Worm (Caenorhabditis elegans) whole organism, L1 larva: ENCODE data around the gene T04F3.5.

Experiments
- C04F5.9 ChIP-seq: sonication (generic microtip); optimal IDR thresholded peaks from 2 replicates; lab custom pipeline; 2016; ENCODE audit warnings: missing genetic modification characterization, missing compliant biosample characterization
- F16B12.6 ChIP-seq: fragments of 150-350 bp; optimal IDR thresholded peaks from 2 replicates; lab custom pipeline; 2014; ENCODE audit warnings: missing biosample characterization, missing genetic modification characterization
- Y116A8C.19 ChIP-seq: sonication (generic microtip); optimal IDR thresholded peaks from 2 replicates; lab custom pipeline; 2016; ENCODE audit warnings: missing compliant biosample characterization, missing genetic modification characterization, borderline replicate concordance
- aha-1 ChIP-seq: fragments of 150-350 bp; optimal IDR thresholded peaks from 2 replicates; lab custom pipeline; 2014; ENCODE audit warnings: missing biosample characterization, missing genetic modification characterization
- blmp-1 ChIP-seq: fragments of 150-350 bp; optimal IDR thresholded peaks from 2 replicates; lab custom pipeline; 2014; ENCODE audit warnings: missing biosample characterization, missing genetic modification characterization
- ceh-8 ChIP-seq: fragments of 200-800 bp; sonication (Bioruptor generic); optimal IDR thresholded peaks from 2 replicates; lab custom pipeline; 2018; ENCODE audit warnings: mild to moderate bottlenecking, missing genetic modification characterization, moderate library complexity, missing compliant biosample characterization
- ceh-82 ChIP-seq, 3 experiments: fragments of 150-350 bp in 1 of 3; sonication (generic microtip) in 2 of 3; optimal IDR thresholded peaks; 2 replicates each; lab custom pipeline; 2014 to 2017; ENCODE audit warnings: missing biosample characterization in 3 of 3, missing genetic modification characterization in 3 of 3
- ceh-88 ChIP-seq: fragments of 200-800 bp; sonication (Bioruptor generic); IDR thresholded peaks from 2 replicates; pipeline ENCODE4 v1.3.6; 2022; ENCODE audit warnings: missing genetic modification characterization, missing compliant biosample characterization
- dpl-1 ChIP-seq, 3 experiments: fragments of 150-350 bp in 2 of 3; sonication (generic microtip) in 1 of 3; optimal IDR thresholded peaks; 2 replicates each; lab custom pipeline; 2014 to 2017; ENCODE audit warnings: missing biosample characterization in 3 of 3, missing genetic modification characterization in 3 of 3, missing genetic modification reagents in 3 of 3
- dsc-1 ChIP-seq: sonication (generic microtip); optimal IDR thresholded peaks from 2 replicates; lab custom pipeline; 2016; ENCODE audit warnings: mild to moderate bottlenecking, missing genetic modification characterization, missing compliant biosample characterization
- efl-1 ChIP-seq, 4 experiments: fragments of 150-350 bp; optimal IDR thresholded peaks in 3 of 4; peaks in 1 of 4; 1 replicate in 1 of 4; 2 replicates in 3 of 4; lab custom pipeline; 2014; ENCODE audit warnings: missing biosample characterization in 2 of 4, missing genetic modification characterization in 2 of 4, missing genetic modification reagents in 2 of 4
- efl-3 ChIP-seq: fragments of 200-800 bp; sonication (Bioruptor generic); optimal IDR thresholded peaks from 2 replicates; lab custom pipeline; 2018; ENCODE audit warnings: mild to moderate bottlenecking, missing genetic modification characterization, missing compliant biosample characterization
- egl-13 ChIP-seq: sonication (generic microtip); optimal IDR thresholded peaks from 2 replicates; lab custom pipeline; 2016; ENCODE audit warnings: missing genotype, missing genetic modification reagents, missing genetic modification characterization, missing compliant biosample characterization
- elt-2 ChIP-seq: sonication (generic microtip); optimal IDR thresholded peaks from 2 replicates; lab custom pipeline; 2016; ENCODE audit warnings: missing genetic modification characterization, mild to moderate bottlenecking, inconsistent platforms, missing compliant biosample characterization, missing genetic modification reagents
- fkh-10 ChIP-seq: sonication (generic microtip); optimal IDR thresholded peaks from 2 replicates; lab custom pipeline; 2017; ENCODE audit warnings: missing biosample characterization, missing genetic modification reagents, missing genetic modification characterization
- fkh-8 ChIP-seq: sonication (generic microtip); optimal IDR thresholded peaks from 2 replicates; lab custom pipeline; 2016; ENCODE audit warnings: mild to moderate bottlenecking, missing genetic modification characterization, missing compliant biosample characterization
- grh-1 ChIP-seq: fragments of 200-800 bp; sonication (Bioruptor generic); IDR thresholded peaks from 2 replicates; pipeline ENCODE4 v1.3.6; 2022; ENCODE audit warnings: missing genetic modification reagents, missing genetic modification characterization, missing compliant biosample characterization
- hlh-4 ChIP-seq: sonication (generic microtip); optimal IDR thresholded peaks from 2 replicates; lab custom pipeline; 2016; ENCODE audit warnings: mild to moderate bottlenecking, missing genetic modification characterization, missing compliant biosample characterization
- lin-14 ChIP-seq: fragments of 200-800 bp; sonication (Bioruptor generic); optimal IDR thresholded peaks from 2 replicates; lab custom pipeline; 2018; ENCODE audit warnings: mild to moderate bottlenecking, missing genetic modification characterization, moderate library complexity, missing compliant biosample characterization
- lin-35 ChIP-seq, 2 experiments: fragments of 150-350 bp; optimal IDR thresholded peaks; 2 replicates each; lab custom pipeline; 2014; ENCODE audit warnings: missing biosample characterization in 2 of 2, missing genetic modification characterization in 2 of 2, missing genetic modification reagents in 2 of 2
- lin-39 ChIP-seq: fragments of 150-350 bp; optimal IDR thresholded peaks from 2 replicates; lab custom pipeline; 2014; ENCODE audit warnings: missing biosample characterization, missing genetic modification reagents, missing genetic modification characterization
- lsy-2 ChIP-seq, 2 experiments: fragments of 150-350 bp; optimal IDR thresholded peaks; 2 replicates each; lab custom pipeline; 2014; ENCODE audit warnings: missing biosample characterization in 2 of 2, missing genetic modification characterization in 2 of 2
- mab-9 ChIP-seq: fragments of 200-800 bp; sonication (Bioruptor generic); IDR thresholded peaks from 2 replicates; pipeline ENCODE4 v1.3.6; 2022; ENCODE audit warnings: missing genetic modification reagents, missing genetic modification characterization, missing compliant biosample characterization
- mdl-1 ChIP-seq, 2 experiments: fragments of 150-350 bp; optimal IDR thresholded peaks; 2 replicates each; lab custom pipeline; 2014 to 2017; ENCODE audit warnings: missing biosample characterization in 2 of 2, missing genetic modification characterization in 2 of 2, inconsistent platforms in 1 of 2
- nhr-11 ChIP-seq: fragments of 150-350 bp; optimal IDR thresholded peaks from 2 replicates; lab custom pipeline; 2014; ENCODE audit warnings: missing biosample characterization, missing genetic modification characterization
- nhr-237 ChIP-seq: fragments of 150-350 bp; optimal IDR thresholded peaks from 2 replicates; lab custom pipeline; 2014; ENCODE audit warnings: missing biosample characterization, missing genetic modification characterization
- nhr-28 ChIP-seq: fragments of 150-350 bp; optimal IDR thresholded peaks from 2 replicates; lab custom pipeline; 2014; ENCODE audit warnings: missing biosample characterization, missing genetic modification characterization
- nhr-77 ChIP-seq: fragments of 150-350 bp; optimal IDR thresholded peaks from 2 replicates; lab custom pipeline; 2014; ENCODE audit warnings: missing biosample characterization, missing genetic modification characterization
- pag-3 ChIP-seq: sonication (generic microtip); optimal IDR thresholded peaks from 2 replicates; lab custom pipeline; 2017; ENCODE audit warnings: missing genetic modification characterization, mild to moderate bottlenecking, missing compliant biosample characterization, antibody characterized with exemption, borderline replicate concordance; ENCODE audit not compliant: insufficient read depth
- pax-3 ChIP-seq: fragments of 200-800 bp; sonication (Bioruptor generic); optimal IDR thresholded peaks from 2 replicates; lab custom pipeline; 2018; ENCODE audit warnings: mild to moderate bottlenecking, missing genetic modification characterization, moderate library complexity, missing compliant biosample characterization
- rnt-1 ChIP-seq: sonication (generic microtip); optimal IDR thresholded peaks from 2 replicates; lab custom pipeline; 2016; ENCODE audit warnings: mild to moderate bottlenecking, missing genetic modification characterization, moderate library complexity, missing compliant biosample characterization
- sup-37 ChIP-seq: fragments of 200-800 bp; sonication (Bioruptor generic); optimal IDR thresholded peaks from 2 replicates; lab custom pipeline; 2018; ENCODE audit warnings: mild to moderate bottlenecking, missing genetic modification characterization, missing compliant biosample characterization
- tbx-2 ChIP-seq: sonication (generic microtip); optimal IDR thresholded peaks from 2 replicates; lab custom pipeline; 2016; ENCODE audit warnings: missing genetic modification characterization, missing compliant biosample characterization
- tlp-1 ChIP-seq: fragments of 150-350 bp; optimal IDR thresholded peaks from 2 replicates; lab custom pipeline; 2014; ENCODE audit warnings: missing biosample characterization, missing genetic modification characterization
- zag-1 ChIP-seq: fragments of 150-350 bp; optimal IDR thresholded peaks from 2 replicates; lab custom pipeline; 2014; ENCODE audit warnings: missing biosample characterization, missing genetic modification characterization
- ztf-4 ChIP-seq: fragments of 150-350 bp; optimal IDR thresholded peaks from 2 replicates; lab custom pipeline; 2014; ENCODE audit warnings: missing biosample characterization, missing genetic modification characterization

T04F3.5 gene

ce11 chrV:11760371-11760770 is at the start of gene T04F3.5:
Gene T04F3.5, plus strand, starts transcription at chrV:11760671.
- no peak for TF ChIP-seq dpl-1 (GFP tag; optimal IDR thresholded peaks at IDR 0.05; lab: Kevin White, UChicago)
- no peak for TF ChIP-seq nhr-77 (tag; lab: Kevin White, UChicago)
- TF ChIP-seq blmp-1: no peak
- TF ChIP-seq rnt-1: no peak
- TF ChIP-seq grh-1 (GFP tag; lab: Robert Waterston, UW): no peak
- no peak for TF ChIP-seq F16B12.6 (tag; lab: Kevin White, UChicago)
- no peak for TF ChIP-seq ceh-8

- no peak for TF ChIP-seq pag-3 (tag; lab: Kevin White, UChicago)
- no peak for TF ChIP-seq mab-9 (GFP tag; lab: Robert Waterston, UW)
- peak; percentile 69 for TF ChIP-seq fkh-10 (GFP tag; lab: Kevin White, UChicago)
- TF ChIP-seq C04F5.9 (tag; lab: Kevin White, UChicago): no peak
- TF ChIP-seq tbx-2 (tag; lab: Kevin White, UChicago): no peak
- no peak for TF ChIP-seq nhr-11
- no peak for TF ChIP-seq aha-1 (tag; lab: Kevin White, UChicago)
- TF ChIP-seq hlh-4: no peak
- no peak for TF ChIP-seq fkh-8 (tag; lab: Kevin White, UChicago)
- no peak for TF ChIP-seq mdl-1 (tag; optimal IDR thresholded peaks at IDR 0.05; lab: Kevin White, UChicago)
- no peak for TF ChIP-seq efl-3 (GFP tag; lab: Kevin White, UChicago)
- no peak for TF ChIP-seq dsc-1 (tag; lab: Kevin White, UChicago)
- TF ChIP-seq Y116A8C.19 (tag; lab: Kevin White, UChicago): no peak
- peak; percentile 44 for TF ChIP-seq lin-14
- TF ChIP-seq sup-37 (GFP tag; lab: Kevin White, UChicago): no peak
- no peak for TF ChIP-seq lsy-2 (tag; optimal IDR thresholded peaks at IDR 0.05; lab: Kevin White, UChicago)
- no peak for TF ChIP-seq tlp-1 (tag; lab: Kevin White, UChicago)
Measured at ce11 chrV:11711751-11712150, 48.7 kb upstream of the T04F3.5 start.

DNA sequence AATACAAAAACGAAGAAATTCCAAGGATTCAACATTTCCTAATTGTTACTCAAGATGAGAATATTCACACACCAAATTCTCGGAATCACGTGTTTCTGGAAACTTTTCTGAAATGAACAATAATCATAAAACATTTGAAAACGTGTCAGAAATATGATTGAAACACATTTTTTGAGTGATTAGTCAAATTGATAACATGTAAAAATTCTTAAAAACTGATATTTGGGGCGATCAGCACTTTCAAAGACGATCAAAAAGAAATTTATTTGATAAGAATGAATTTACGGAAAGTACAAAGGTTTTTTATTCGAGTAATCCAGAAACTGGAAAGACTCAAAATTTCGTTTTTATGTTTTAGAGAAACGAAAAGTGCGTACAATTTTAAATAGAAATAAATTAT is 44.7 kb upstream of the T04F3.5 start, which contains the start of gene tre-3:
Gene tre-3, minus strand, starts transcription at position 107 of the 400 bp plus-strand sequence.
- no peak for TF ChIP-seq nhr-237 (tag; lab: Kevin White, UChicago)
- TF ChIP-seq elt-2 (tag; lab: Kevin White, UChicago): peak; percentile 29
- no peak for TF ChIP-seq C04F5.9 (tag; lab: Kevin White, UChicago)
- TF ChIP-seq ceh-8: no peak
- TF ChIP-seq zag-1 (tag; lab: Kevin White, UChicago): no peak
- no peak for TF ChIP-seq efl-1 (optimal IDR thresholded peaks at IDR 0.05; lab: Kevin White, UChicago)
- TF ChIP-seq efl-1 (GFP tag; optimal IDR thresholded peaks at IDR 0.05 in 1 of 2; lab: Kevin White, UChicago): peak in 1 of 2 experiments; percentile 51

ce11 chrV:11716930-11717329 is 43.5 kb upstream of the T04F3.5 start:
- TF ChIP-seq lin-35 (GFP tag; optimal IDR thresholded peaks at IDR 0.05; lab: Kevin White, UChicago): no peak
- no peak for TF ChIP-seq pax-3
- no peak for TF ChIP-seq lin-39 (tag; lab: Kevin White, UChicago)
- TF ChIP-seq nhr-28 (tag; lab: Kevin White, UChicago): no peak
- no peak for TF ChIP-seq egl-13 (tag; lab: Kevin White, UChicago)
- no peak for TF ChIP-seq ztf-4 (tag; lab: Kevin White, UChicago)
- TF ChIP-seq elt-2 (tag; lab: Kevin White, UChicago): peak; percentile 53
- TF ChIP-seq ceh-82 (tag; optimal IDR thresholded peaks at IDR 0.05; lab: Kevin White, UChicago): no peak
- TF ChIP-seq ceh-88: no peak
